Worm (Caenorhabditis elegans): ENCODE data around the gene flh-2.

DNA sequence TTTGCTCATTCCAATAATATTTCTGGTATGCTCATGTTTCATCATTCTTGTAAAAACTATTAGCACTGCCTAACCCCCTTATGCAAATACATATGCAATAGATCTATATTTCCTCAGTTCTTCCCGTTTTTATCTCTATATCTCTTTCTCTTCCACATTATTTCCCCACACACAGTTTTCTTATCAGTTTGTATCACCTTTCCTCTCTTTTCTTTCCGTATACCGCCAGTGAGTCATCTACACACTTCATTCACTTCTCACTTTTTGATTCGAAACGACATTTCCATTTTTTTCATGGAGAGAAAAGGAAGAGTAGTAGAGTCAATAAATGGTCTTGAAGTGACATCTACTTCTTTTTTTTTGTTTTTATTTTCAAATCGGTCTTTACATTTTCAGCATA is 45.6 kb upstream of the flh-2 start:
- no peak for TF ChIP-seq blmp-1 (tag; optimal IDR thresholded peaks at IDR 0.05; ENCODE audit: insufficient read depth)
- no peak for TF ChIP-seq lin-39 (tag; optimal IDR thresholded peaks at IDR 0.05)
- no peak for TF ChIP-seq F13H6.1 (tag; optimal IDR thresholded peaks at IDR 0.05)
- no peak for TF ChIP-seq R02D3.7 (tag; optimal IDR thresholded peaks at IDR 0.05)
- no peak for TF ChIP-seq egl-27 (tag; optimal IDR thresholded peaks at IDR 0.05)
- no peak for TF ChIP-seq ztf-4 (tag; optimal IDR thresholded peaks at IDR 0.05)
- TF ChIP-seq aly-2 (tag; optimal IDR thresholded peaks at IDR 0.05): no peak
- no peak for TF ChIP-seq ztf-11 (tag; optimal IDR thresholded peaks at IDR 0.05)
- TF ChIP-seq ztf-1 (GFP tag; conservative IDR thresholded peaks at IDR 0.05): no peak
